Fruit fly (Drosophila melanogaster): ENCODE data around the gene tna.

DNA sequence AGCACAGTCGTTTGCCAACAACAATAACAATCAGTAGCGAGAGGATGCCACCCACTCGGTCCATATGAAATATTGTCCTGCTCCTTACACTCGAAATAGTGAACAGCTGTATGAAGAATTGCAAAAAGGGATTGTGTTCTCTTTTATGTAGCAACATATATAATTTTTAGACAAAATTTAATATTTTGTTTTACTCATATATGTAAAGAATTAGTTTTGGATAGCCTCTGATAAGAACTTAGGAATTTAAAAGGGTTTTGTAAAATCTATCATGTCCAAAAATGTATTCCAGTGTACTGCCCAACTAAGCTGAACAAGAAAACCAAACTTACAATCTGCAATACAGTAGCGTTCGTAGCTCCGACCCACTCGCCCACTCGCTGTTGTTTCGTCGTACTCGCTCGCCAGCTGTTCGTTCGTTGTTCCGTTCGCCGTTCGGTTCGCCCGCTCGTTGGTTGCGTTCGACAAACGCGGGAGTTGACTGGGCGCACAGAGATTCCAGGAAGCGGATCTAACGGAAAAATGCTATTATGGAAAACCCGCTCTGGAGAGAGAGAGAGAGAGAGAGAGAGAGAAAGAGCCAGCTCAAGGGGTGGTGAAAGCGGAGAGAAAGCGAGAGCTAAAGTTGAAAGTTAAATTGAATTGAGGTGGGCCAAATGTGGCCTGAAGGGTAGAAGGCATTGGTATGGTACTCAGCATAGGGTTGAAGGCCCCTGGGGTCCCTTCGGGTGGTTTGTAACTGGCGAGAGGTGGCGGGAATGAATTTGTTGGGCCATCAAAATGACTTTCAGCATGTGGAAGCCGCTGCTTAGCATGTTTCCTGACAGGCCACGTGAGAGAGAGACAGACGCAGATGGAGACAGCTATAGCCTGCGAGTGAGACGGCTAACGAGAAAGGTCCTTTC is 24.5 kb upstream of the tna start:
- TF ChIP-seq onecut (GFP tag; IDR thresholded peaks at IDR 0.05) (peak; percentile 34), CG10209 (GFP tag; optimal IDR thresholded peaks at IDR 0.05) (peak; percentile 76), twi (tag; optimal IDR thresholded peaks at IDR 0.05) (no peak), ham (GFP tag; IDR thresholded peaks at IDR 0.05) (no peak), gro (GFP tag; optimal IDR thresholded peaks at IDR 0.05) (no peak), Xrp1 (GFP tag; IDR thresholded peaks at IDR 0.05) (peak; percentile 74), lbe (GFP tag; optimal IDR thresholded peaks at IDR 0.05) (no peak), NC2α (GFP tag; optimal IDR thresholded peaks at IDR 0.05) (no peak), MBD-R2 (GFP tag; IDR thresholded peaks at IDR 0.05) (no peak; the same call in 1 of the 2 replicates), Meics (GFP tag; optimal IDR thresholded peaks at IDR 0.05) (peak; percentile 80), Deaf1 (tag; optimal IDR thresholded peaks at IDR 0.05) (peak; percentile 91)

Data from whole organism, embryonic.